Fruit fly (Drosophila melanogaster) Kc167 (cell line): ENCODE measurements around the gene Uqcc1.

Source experiments
- Myc ChIP-seq: fragments of >200 bp; optimal IDR thresholded peaks from 2 replicates; lab custom pipeline; 2017; ENCODE audit warnings: missing external identifiers
- Sin3A ChIP-seq: fragments of >200 bp; optimal IDR thresholded peaks from 2 replicates; lab custom pipeline; 2018; ENCODE audit warnings: missing external identifiers
- h ChIP-seq: fragments of >200 bp; optimal IDR thresholded peaks from 3 replicates; lab custom pipeline; 2018; ENCODE audit warnings: missing external identifiers
- insv ChIP-seq: fragments of >200 bp; optimal IDR thresholded peaks from 3 replicates; lab custom pipeline; 2018; ENCODE audit warnings: missing external identifiers
- psq ChIP-seq: fragments of >200 bp; optimal IDR thresholded peaks from 2 replicates; lab custom pipeline; 2017; ENCODE audit warnings: missing external identifiers
- ttk ChIP-seq: sonication (Bioruptor generic); optimal IDR thresholded peaks from 2 replicates; lab custom pipeline; 2017; ENCODE audit warnings: missing external identifiers

- TF ChIP-seq Sin3A (lab: Kevin White, UChicago) (no peak), Myc (lab: Kevin White, UChicago) (no peak), ttk (lab: Kevin White, UChicago) (no peak), psq (lab: Kevin White, UChicago) (no peak), insv (lab: Kevin White, UChicago) (no peak), h (lab: Kevin White, UChicago) (no peak)
Measured at dm6 chr3L:6955254-6956229, 2.4 kb downstream of the Uqcc1 start, which contains the start of the genes CG10077 and CG9948.
